Fruit fly (Drosophila melanogaster) ovary, adult (tissue): ENCODE data around the gene CG33710.

ENCODE experiments used
- CG17801 ChIP-seq: fragments of 200-800 bp; optimal IDR thresholded peaks from 2 replicates; lab custom pipeline; 2019; ENCODE audit warnings: missing biosample characterization, mild to moderate bottlenecking, missing genetic modification characterization, moderate library complexity; ENCODE audit not compliant: partially characterized antibody

Gene CG33710

dm6 chr3L:19954426-19954825, 1.8 kb upstream of the CG33710 start, which contains the start of gene CG42654:
Gene CG42654 (minus strand): TSS chr3L:19954526.
- TF ChIP-seq CG17801 (GFP tag; lab: Kevin White, UChicago) = no peak

DNA sequence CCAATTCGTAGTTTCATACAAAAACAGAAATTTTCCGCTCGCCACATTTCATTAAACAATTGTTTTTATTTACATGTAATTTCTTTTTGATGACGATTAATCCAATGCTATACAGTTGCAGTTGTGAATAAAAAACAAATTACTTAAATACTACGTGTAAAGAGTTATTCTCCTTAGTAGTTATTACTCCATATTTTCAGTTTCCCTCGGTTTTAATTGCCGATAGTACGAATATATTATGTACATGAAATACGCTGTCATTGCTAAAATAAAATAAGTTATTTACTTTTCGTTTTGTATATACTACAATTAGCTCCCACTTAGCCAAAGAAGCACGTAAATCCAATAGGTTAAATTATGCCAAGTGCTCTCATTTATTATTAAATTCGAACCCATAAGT, 1.0 kb upstream of the CG33710 start, which contains the start of gene CG42655:
CG42655 (minus strand) TSS at position 101 of the 400 bp plus-strand sequence.
- TF ChIP-seq CG17801 (GFP tag; lab: Kevin White, UChicago) = no peak

- TF ChIP-seq CG17801 (GFP tag; lab: Kevin White, UChicago) = no peak
These were observed 722 bp downstream of the CG33710 start, which contains the start of gene CG34258 for dm6 chr3L:19951868-19952267. Gene CG34258 (minus strand): TSS chr3L:19951968.

DNA sequence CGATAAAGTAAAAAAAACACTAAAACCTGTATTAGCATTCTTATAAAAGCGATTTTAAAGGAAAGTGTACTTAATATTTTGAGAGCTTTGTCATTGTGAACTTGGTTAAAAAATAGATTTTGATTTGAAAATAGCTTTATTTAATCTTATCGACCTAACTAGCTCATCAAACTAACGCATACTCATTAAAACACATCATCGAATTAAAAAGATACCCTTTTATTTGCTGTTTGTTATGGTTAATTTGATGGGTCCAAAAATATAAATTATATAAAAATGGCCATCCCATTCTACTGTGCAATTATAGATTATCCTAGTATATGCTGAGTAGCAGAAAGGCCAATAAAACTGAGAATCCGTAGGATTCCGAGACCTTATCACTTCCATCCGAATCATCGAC, 1.6 kb downstream of the CG33710 start, which contains the start of gene CG32219:
CG32219 (minus strand) TSS at position 101 of the 400 bp plus-strand sequence.
- TF ChIP-seq CG17801 (GFP tag; lab: Kevin White, UChicago) = no peak

- no peak for TF ChIP-seq CG17801 (GFP tag; lab: Kevin White, UChicago)
These were observed 7.1 kb downstream of the CG33710 start for dm6 chr3L:19945469-19945868.

dm6 chr3L:19941162-19941561, 11.4 kb downstream of the CG33710 start:
- no peak for TF ChIP-seq CG17801 (GFP tag; lab: Kevin White, UChicago)

DNA sequence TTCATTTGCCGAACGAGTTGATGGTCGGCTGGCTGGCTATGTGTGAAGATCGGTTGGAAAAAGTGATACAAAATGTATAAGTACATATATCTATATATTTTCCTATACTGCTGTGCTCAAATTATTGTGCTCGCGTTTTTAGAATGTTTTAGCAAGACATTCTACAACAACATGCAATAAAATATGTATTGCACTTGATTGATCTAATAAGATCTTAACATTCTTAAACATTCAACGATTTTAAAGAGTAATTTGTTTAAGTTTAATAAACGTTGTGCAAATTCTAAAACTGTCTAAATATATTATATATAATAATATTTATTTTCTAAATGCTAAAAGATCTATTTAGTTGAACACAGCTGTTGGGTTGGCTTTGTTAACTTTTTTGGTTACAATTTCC, 12.2 kb downstream of the CG33710 start:
- no peak for TF ChIP-seq CG17801 (GFP tag; lab: Kevin White, UChicago)

DNA sequence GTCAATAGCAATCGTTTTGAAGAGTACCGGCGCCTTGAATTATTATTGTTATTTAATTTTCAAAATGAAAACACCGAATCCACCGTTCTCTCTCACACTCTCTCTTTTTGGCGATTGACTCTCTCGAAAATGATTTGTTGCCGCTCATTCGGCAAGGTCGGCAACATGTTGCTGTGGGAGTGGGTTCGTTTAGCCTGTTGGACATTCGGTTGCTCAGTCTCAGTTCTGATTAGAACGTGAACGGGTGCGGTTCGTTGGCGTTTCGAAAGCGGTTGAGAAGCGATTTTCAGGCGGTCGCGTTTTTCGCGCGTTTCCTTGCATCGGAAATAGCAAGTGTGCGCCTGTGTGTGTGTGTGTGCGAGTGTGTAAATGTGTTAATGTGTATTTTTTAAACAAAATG, 13.6 kb downstream of the CG33710 start, which contains the start of gene Ac76E:
Ac76E (plus strand) TSS at position 264 of the 400 bp plus-strand sequence.
- TF ChIP-seq CG17801 (GFP tag; lab: Kevin White, UChicago) = peak; percentile 6

dm6 chr3L:19932917-19933316, 19.7 kb downstream of the CG33710 start:
- TF ChIP-seq CG17801 (GFP tag; lab: Kevin White, UChicago) = peak; percentile 54

dm6 chr3L:19931391-19931790, 21.2 kb downstream of the CG33710 start, which contains the start of gene CG46462:
Gene CG46462 (plus strand): TSS chr3L:19931691.
- TF ChIP-seq CG17801 (GFP tag; lab: Kevin White, UChicago) = no peak

- TF ChIP-seq CG17801 (GFP tag; lab: Kevin White, UChicago) = no peak
These were observed 22.8 kb downstream of the CG33710 start for dm6 chr3L:19929719-19930334.

DNA sequence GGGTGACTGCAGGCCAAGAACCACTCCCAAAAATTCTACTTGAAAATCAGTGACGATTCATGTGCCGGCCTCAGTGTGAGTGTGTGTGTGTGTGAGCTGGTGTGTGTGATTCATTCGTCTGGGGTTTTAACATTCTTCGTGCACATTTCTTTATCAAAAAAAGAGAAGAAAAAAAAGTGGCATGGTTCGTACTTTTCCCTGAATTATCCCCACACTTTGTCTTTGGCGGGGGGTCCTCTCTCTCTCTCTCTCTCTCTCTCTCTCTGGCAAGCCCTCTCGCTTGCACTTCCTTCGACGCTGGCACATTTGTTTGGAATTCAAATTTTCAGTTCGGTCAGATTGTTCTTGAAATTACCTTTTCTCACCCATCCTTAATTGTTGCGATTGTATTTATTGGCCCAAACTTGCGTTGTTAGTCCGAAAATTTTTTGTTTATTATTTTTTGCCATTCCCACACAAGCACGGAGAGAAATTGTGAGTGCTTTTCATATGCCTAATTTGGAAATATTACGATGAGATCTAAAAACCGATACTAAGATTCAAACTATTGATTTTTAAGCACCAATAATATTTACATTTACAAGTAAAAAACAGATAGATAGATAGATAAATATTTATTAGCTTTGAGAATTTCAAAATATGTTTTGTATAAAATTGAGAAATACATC, 23.4 kb downstream of the CG33710 start:
- no peak for TF ChIP-seq CG17801 (GFP tag; lab: Kevin White, UChicago)

- TF ChIP-seq CG17801 (GFP tag; lab: Kevin White, UChicago) = no peak
These were observed 24.1 kb downstream of the CG33710 start, which contains the start of the genes CG8004 and RhoGDI for dm6 chr3L:19928435-19929011. Gene CG8004 (minus strand): TSS chr3L:19928508. Gene RhoGDI (plus strand): TSS chr3L:19928743.

DNA sequence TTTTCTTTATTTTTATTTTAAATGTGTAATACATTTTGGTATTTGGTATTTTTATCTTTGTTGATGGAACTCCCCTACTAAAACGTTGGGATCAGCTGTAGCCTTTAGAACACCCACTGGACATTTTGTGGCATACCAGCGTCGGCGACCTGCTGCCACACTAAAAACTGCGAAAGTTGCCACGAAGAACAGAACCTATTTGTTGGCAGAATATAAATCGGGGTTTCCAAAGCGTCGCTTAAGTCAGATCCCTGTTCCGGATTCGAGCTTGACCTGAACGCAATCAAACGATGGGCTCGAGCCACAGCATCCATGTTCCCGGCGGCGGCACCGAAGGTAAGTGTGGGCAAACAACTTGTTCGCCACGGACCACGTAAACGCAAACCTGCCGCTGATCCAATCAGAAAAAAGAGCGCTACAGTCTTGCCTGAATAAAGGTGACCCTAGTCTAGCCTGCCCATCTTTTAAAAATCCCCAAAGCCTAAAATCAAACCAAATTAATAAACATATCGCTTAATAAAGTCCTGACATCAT, 27.8 kb downstream of the CG33710 start, which contains the start of gene Grasp65:
Grasp65 (plus strand) TSS at position 173 of the 534 bp plus-strand sequence.
- peak; percentile 52 for TF ChIP-seq CG17801 (GFP tag; lab: Kevin White, UChicago)
